Worm (Caenorhabditis elegans) whole organism, mixed stage, embryonic: ENCODE results near the gene Y7A5A.20.

Experiments used
- blmp-1 ChIP-seq: fragments of 150-350 bp; optimal IDR thresholded peaks from 2 replicates; lab custom pipeline; 2014; ENCODE audit warnings: missing biosample characterization, missing genetic modification characterization
- ces-1 ChIP-seq: fragments of 150-350 bp; optimal IDR thresholded peaks from 2 replicates; lab custom pipeline; 2014; ENCODE audit warnings: missing biosample characterization, missing genetic modification reagents, missing genetic modification characterization
- lin-13 ChIP-seq: fragments of 150-350 bp; optimal IDR thresholded peaks from 2 replicates; lab custom pipeline; 2014; ENCODE audit warnings: missing biosample characterization, missing genetic modification characterization
- lsy-2 ChIP-seq: fragments of 150-350 bp; optimal IDR thresholded peaks from 2 replicates; lab custom pipeline; 2014; ENCODE audit warnings: missing biosample characterization, missing genetic modification characterization
- mab-5 ChIP-seq: fragments of 150-350 bp; optimal IDR thresholded peaks from 2 replicates; lab custom pipeline; 2014; ENCODE audit warnings: missing biosample characterization, missing genetic modification characterization
- nhr-237 ChIP-seq: fragments of 150-350 bp; optimal IDR thresholded peaks from 2 replicates; lab custom pipeline; 2014; ENCODE audit warnings: missing biosample characterization, missing genetic modification characterization
- sem-2 ChIP-seq: fragments of 200-800 bp; sonication (Bioruptor generic); optimal IDR thresholded peaks from 2 replicates; lab custom pipeline; 2018; ENCODE audit warnings: mild to moderate bottlenecking, missing genetic modification characterization, missing compliant biosample characterization
- sptf-1 ChIP-seq: sonication (generic microtip); optimal IDR thresholded peaks from 2 replicates; lab custom pipeline; 2017; ENCODE audit warnings: mild to moderate bottlenecking, missing genetic modification characterization, moderate library complexity, missing compliant biosample characterization
- tbx-8 ChIP-seq: fragments of 200-800 bp; sonication (Bioruptor generic); optimal IDR thresholded peaks from 2 replicates; lab custom pipeline; 2018; ENCODE audit warnings: mild to moderate bottlenecking, missing genetic modification characterization, moderate library complexity, missing compliant biosample characterization
- unc-39 ChIP-seq: fragments of 150-350 bp; optimal IDR thresholded peaks from 2 replicates; lab custom pipeline; 2014; ENCODE audit warnings: missing biosample characterization, missing genetic modification characterization

DNA sequence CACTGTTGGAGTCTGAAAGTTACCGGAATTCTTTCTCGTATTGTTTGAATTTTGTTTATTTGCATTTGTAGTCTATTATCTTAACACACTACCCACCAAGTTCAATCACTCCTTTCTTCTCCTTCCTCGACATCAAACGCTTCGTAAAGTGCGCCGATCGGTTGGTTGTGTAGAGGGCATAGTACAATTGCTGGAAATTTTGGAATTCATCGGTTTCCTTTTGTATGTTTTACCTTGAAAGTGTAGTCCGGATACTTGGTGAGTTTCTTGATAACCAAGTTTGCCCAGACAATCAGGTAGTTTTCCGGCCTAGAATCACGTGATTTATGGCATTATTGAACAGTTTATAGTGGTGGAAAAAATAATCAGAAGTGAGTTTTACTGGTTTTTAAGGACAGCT is 18.4 kb downstream of the Y7A5A.20 start:
- no peak for TF ChIP-seq lin-13 (tag; lab: Kevin White, UChicago)
- no peak for TF ChIP-seq tbx-8 (GFP tag; lab: Kevin White, UChicago)
- TF ChIP-seq blmp-1: no peak
- TF ChIP-seq sem-2 (GFP tag; lab: Kevin White, UChicago): no peak
- no peak for TF ChIP-seq nhr-237
- no peak for TF ChIP-seq ces-1 (GFP tag; lab: Kevin White, UChicago)
- TF ChIP-seq lsy-2 (tag; lab: Kevin White, UChicago): no peak
- TF ChIP-seq mab-5: no peak
- no peak for TF ChIP-seq unc-39 (tag; lab: Kevin White, UChicago)
- TF ChIP-seq sptf-1 (tag; lab: Kevin White, UChicago): no peak
